Worm (Caenorhabditis elegans): Measurements from ENCODE around the gene srh-28.

DNA sequence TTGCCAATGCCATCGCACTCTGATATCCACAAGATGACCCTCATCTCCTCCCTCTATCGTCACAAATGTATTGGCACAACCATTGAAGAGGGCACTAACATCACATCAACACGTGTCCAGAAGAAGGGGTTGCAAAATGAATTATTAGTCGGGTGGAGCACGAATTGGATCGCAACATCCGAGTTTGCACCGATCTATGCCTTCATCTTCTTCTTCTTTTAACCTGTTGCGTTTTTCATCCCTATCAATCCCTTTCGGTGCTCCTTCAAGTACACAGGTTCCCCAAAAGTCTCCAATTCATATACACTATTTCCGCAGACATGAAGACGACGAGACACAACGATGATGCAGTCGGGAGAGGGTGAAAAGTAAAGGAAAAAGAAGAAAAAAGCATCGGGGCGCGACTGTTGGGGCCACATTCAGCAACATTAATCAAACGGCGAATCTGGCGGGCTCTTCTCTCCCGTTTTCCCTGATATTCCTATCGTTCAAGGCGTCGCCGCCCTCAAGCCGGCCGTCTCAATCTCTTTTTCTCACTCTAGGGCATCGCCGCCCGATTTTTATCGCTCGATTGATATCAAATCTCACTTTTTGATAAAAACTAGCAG, 24.0 kb downstream of the srh-28 start:
- TF ChIP-seq elt-4 (tag; optimal IDR thresholded peaks at IDR 0.05) (no peak), nhr-11 (tag; optimal IDR thresholded peaks at IDR 0.05) (no peak), ceh-2 (tag; optimal IDR thresholded peaks at IDR 0.05) (no peak), che-1 (tag; optimal IDR thresholded peaks at IDR 0.05) (no peak)

Measured in whole organism, late embryonic.